Worm (Caenorhabditis elegans) whole organism, young adult: ENCODE measurements around the gene ceh-23.

ENCODE experiments used
- F37B4.10 ChIP-seq: fragments of 200-800 bp; sonication (Bioruptor generic); IDR thresholded peaks from 2 replicates; pipeline ENCODE4 v1.3.6; 2022; ENCODE audit warnings: missing genetic modification characterization, missing compliant biosample characterization
- ama-1 ChIP-seq, 3 experiments: fragments of 150-350 bp in 1 of 3; sonication (generic microtip) in 2 of 3; optimal IDR thresholded peaks; 2 replicates each; lab custom pipeline; 2014 to 2018; ENCODE audit warnings: missing biosample characterization in 2 of 3, missing genetic modification characterization in 2 of 3, missing genetic modification reagents in 2 of 3
- ceh-40 ChIP-seq: fragments of 200-800 bp; sonication (Bioruptor generic); IDR thresholded peaks from 2 replicates; pipeline ENCODE4 v1.3.6; 2022; ENCODE audit warnings: missing genetic modification characterization, missing compliant biosample characterization
- unc-130 ChIP-seq: sonication (generic microtip); optimal IDR thresholded peaks from 2 replicates; lab custom pipeline; 2016; ENCODE audit warnings: missing genetic modification reagents, missing genetic modification characterization, missing compliant biosample characterization
- unc-62 ChIP-seq: fragments of 150-350 bp; optimal IDR thresholded peaks from 2 replicates; lab custom pipeline; 2014; ENCODE audit warnings: missing biosample characterization, missing genetic modification reagents, missing genetic modification characterization

DNA sequence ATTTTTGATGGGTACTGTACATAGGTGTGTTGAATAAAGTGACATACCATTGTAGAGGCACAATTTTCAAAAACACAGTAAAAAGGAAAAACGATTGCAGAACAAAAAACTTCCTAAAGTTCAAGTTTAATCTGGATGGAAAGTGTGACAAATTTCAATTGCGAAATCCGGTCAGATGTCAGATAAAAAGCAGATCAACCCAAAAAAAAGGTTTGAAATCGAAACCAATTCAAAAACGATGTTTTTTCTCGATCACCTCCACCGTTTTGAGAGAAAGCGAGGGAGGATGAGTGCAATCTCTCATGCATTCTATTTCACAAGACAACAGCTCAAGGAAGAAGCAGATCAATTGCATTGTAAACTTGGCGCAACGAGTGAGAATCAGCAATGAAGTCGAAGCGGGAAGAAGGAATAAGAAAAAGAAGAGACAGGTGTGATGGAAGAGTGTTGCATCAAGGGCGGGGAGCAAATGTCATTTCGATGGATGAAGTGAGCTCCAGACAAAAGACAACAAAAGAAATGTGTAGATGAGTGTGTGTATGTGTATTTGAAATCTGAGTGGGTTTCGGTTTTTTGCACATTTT, 40.8 kb downstream of the ceh-23 start:
- TF ChIP-seq ceh-40, result no peak
- TF ChIP-seq unc-130 (GFP tag; lab: Kevin White, UChicago), result no peak
- no peak for TF ChIP-seq unc-62 (GFP tag; lab: Kevin White, UChicago)
- no peak for TF ChIP-seq F37B4.10 (GFP tag; lab: Robert Waterston, UW)
- TF ChIP-seq ama-1 (optimal IDR thresholded peaks at IDR 0.05; lab: Kevin White, UChicago), result no peak
- no peak for TF ChIP-seq ama-1 (GFP tag; optimal IDR thresholded peaks at IDR 0.05; lab: Kevin White, UChicago)
